Worm (Caenorhabditis elegans): ENCODE data around the gene F40G12.9.
"Not testable (repeated sequence)": the region's sequence is repeated elsewhere in the genome, so short reads cannot be mapped to it uniquely, and the experiment has no call there.

Gene F40G12.9

DNA sequence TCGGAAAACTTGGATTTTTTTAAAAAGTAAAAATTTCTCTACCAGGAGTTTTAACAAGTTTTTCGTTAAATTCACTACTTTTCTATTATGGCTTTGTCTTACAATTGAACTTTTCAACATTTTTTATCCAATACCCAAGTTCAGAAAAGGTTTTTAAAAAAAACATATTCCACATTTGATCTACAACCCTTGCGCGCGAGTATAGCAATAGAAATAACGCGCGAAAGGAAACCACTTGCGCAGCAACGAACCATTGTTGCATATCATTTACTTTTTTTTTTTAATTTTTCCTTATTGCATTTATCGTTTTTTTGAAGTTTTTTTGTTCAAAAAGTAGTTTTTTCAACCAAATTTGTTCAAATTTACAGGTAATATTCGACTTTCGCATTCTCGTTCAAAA lies 3.3 kb downstream of the F40G12.9 start, which contains the start of gene F40G12.11:
Gene F40G12.11, plus strand, starts transcription at position 369 of the 400 bp plus-strand sequence.
- TF ChIP-seq ref-1 (GFP tag; conservative IDR thresholded peaks at IDR 0.05): no peak
- TF ChIP-seq flt-1 (GFP tag; IDR thresholded peaks at IDR 0.05): no peak
- no peak for TF ChIP-seq tab-1 (GFP tag; IDR thresholded peaks at IDR 0.05)
- TF ChIP-seq cog-1 (tag; optimal IDR thresholded peaks at IDR 0.05): no peak
- no peak for TF ChIP-seq klf-2 (GFP tag; conservative IDR thresholded peaks at IDR 0.05)
- no peak for TF ChIP-seq ztf-29 (GFP tag; IDR thresholded peaks at IDR 0.05)
- TF ChIP-seq ztf-23 (GFP tag; IDR thresholded peaks at IDR 0.05): no peak
- no peak for TF ChIP-seq med-1 (GFP tag; optimal IDR thresholded peaks at IDR 0.05; ENCODE audit: insufficient read depth)
- TF ChIP-seq T22C8.4 (GFP tag; IDR thresholded peaks at IDR 0.05): no peak

DNA sequence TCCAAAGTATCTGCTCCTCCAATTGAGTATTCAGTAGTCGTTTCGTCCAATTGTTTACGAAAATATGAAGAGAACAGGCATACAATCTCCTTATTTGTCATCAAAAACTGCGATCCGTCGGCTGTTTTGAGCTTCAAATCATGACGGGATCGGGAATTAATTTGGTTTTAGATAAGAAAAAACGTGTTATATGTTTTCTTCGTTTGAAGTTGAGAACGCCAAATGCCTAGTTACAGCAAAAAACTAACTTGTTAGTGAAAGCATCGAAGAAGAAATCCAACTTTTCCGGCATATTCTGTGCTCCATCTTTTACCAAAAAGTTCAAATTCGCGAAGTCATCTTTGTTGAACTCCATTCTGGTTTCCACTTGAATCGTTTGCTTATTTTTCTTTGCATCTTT lies 6.9 kb downstream of the F40G12.9 start, which contains the start of gene F14D7.1:
Gene F14D7.1, minus strand, starts transcription at position 101 of the 400 bp plus-strand sequence.
- TF ChIP-seq klf-2 (GFP tag; conservative IDR thresholded peaks at IDR 0.05): no peak
- TF ChIP-seq cog-1 (tag; optimal IDR thresholded peaks at IDR 0.05): no peak
- TF ChIP-seq ref-1 (GFP tag; conservative IDR thresholded peaks at IDR 0.05): no peak
- no peak for TF ChIP-seq T22C8.4 (GFP tag; IDR thresholded peaks at IDR 0.05)
- TF ChIP-seq tab-1 (GFP tag; IDR thresholded peaks at IDR 0.05): no peak
- no peak for TF ChIP-seq ztf-23 (GFP tag; IDR thresholded peaks at IDR 0.05)
- TF ChIP-seq ztf-29 (GFP tag; IDR thresholded peaks at IDR 0.05): no peak
- TF ChIP-seq flt-1 (GFP tag; IDR thresholded peaks at IDR 0.05): no peak
- no peak for TF ChIP-seq med-1 (GFP tag; optimal IDR thresholded peaks at IDR 0.05; ENCODE audit: insufficient read depth)

DNA sequence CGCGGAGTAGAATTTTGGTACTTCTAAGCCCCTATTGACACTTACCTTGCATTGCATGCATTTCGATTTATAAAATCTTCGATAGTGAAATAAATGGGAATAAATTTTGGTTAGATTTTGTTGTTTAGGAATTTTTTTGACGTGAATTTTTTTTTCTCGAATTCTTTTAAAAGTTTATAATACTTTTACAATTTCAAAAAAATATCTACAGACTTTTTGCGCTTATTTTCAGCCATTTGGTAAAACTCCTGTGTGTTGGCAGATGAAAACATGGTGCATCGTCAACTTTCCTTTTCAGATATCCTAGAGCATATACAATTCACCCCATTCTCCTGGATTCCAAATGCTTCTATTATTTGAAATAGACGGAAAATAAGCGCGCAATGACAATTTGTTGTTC lies 8.2 kb downstream of the F40G12.9 start, which contains the start of gene F14D7.18:
Gene F14D7.18, minus strand, starts transcription at position 101 of the 400 bp plus-strand sequence.
- TF ChIP-seq ref-1 (GFP tag; conservative IDR thresholded peaks at IDR 0.05): no peak
- no peak for TF ChIP-seq ztf-23 (GFP tag; IDR thresholded peaks at IDR 0.05)
- TF ChIP-seq med-1 (GFP tag; optimal IDR thresholded peaks at IDR 0.05; ENCODE audit: insufficient read depth): no peak
- no peak for TF ChIP-seq tab-1 (GFP tag; IDR thresholded peaks at IDR 0.05)

DNA sequence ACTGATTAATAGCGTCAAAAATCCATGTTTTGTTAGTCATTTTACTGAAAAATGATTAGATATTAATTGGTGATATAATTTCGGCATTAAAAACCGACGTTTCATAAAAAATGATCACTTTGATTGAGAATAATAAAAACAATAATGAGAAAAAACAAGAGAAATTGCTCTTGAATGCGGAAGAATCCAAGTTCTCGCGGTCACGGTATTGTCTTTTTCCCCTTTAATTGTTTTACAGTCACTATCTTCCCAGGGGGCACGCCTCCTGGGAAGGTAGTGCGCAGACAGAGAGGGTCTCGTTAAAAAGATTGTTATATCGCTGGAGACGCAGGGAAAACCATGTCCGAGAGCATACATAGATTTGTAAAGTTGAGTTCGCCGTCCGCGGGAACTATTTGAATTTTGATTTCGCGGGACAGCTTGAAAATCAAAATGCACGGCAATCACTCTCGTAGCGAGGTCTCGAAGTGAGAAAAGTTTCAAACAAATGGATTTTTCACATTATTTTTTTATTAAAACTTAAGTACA lies 11.3 kb downstream of the F40G12.9 start, which contains the start of gene F14D7.2:
Gene F14D7.2, minus strand, starts transcription at position 51 of the 528 bp plus-strand sequence.
- TF ChIP-seq T22C8.4 (GFP tag; IDR thresholded peaks at IDR 0.05) (no peak), ztf-29 (GFP tag; IDR thresholded peaks at IDR 0.05) (no peak)

DNA sequence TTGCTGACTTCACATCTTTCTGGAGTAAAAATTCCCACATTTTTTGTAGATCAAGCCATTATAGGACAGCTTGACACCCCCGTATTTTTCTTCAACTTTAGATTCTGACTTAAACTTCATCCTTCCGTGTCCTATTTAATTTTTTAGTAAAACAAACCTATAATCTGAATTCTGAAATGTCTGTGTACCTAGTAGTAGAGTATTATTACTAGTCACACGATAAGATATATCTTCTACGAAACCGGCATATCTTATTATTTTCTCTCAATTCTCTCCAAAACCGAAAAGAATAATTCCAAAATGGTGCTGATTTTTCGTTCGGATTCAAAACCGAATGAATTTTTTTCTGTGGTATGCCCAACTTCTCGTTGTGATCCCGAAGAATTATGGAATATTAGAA lies 11.9 kb downstream of the F40G12.9 start, which contains the start of gene F14D7.9:
Gene F14D7.9, plus strand, starts transcription at position 301 of the 400 bp plus-strand sequence.
- TF ChIP-seq klf-2 (GFP tag; conservative IDR thresholded peaks at IDR 0.05) (no peak), tab-1 (GFP tag; IDR thresholded peaks at IDR 0.05) (no peak), cog-1 (tag; optimal IDR thresholded peaks at IDR 0.05) (no peak), T22C8.4 (GFP tag; IDR thresholded peaks at IDR 0.05) (no peak), ztf-29 (GFP tag; IDR thresholded peaks at IDR 0.05) (no peak), med-1 (GFP tag; optimal IDR thresholded peaks at IDR 0.05; ENCODE audit: insufficient read depth) (no peak), flt-1 (GFP tag; IDR thresholded peaks at IDR 0.05) (no peak), ref-1 (GFP tag; conservative IDR thresholded peaks at IDR 0.05) (no peak), ztf-23 (GFP tag; IDR thresholded peaks at IDR 0.05) (no peak)

DNA sequence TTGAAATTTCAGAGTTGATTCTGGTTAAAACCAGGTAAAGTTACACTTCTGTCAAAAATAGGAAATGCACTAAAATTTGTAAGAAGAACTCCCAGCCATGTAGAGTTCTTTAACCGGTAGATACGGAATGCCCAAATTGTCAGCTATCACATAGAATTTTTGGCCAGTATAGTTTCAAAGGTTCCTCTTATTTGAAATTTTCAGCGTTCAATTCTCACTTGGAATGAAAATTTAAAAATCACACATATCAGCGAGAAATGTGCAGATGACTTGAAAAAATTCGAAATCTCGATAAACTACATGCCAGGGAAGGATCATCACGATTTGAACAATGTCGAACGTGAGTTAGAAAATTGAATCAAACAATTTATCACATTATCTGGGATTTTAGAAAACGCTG lies 14.0 kb downstream of the F40G12.9 start, which contains the start of gene F14D7.3:
Gene F14D7.3, plus strand, starts transcription at position 301 of the 400 bp plus-strand sequence.
- TF ChIP-seq tab-1 (GFP tag; IDR thresholded peaks at IDR 0.05): no peak
- TF ChIP-seq ztf-23 (GFP tag; IDR thresholded peaks at IDR 0.05): no peak
- no peak for TF ChIP-seq T22C8.4 (GFP tag; IDR thresholded peaks at IDR 0.05)
- TF ChIP-seq ztf-29 (GFP tag; IDR thresholded peaks at IDR 0.05): no peak
- TF ChIP-seq cog-1 (tag; optimal IDR thresholded peaks at IDR 0.05): no peak
- no peak for TF ChIP-seq klf-2 (GFP tag; conservative IDR thresholded peaks at IDR 0.05)
- TF ChIP-seq flt-1 (GFP tag; IDR thresholded peaks at IDR 0.05): no peak
- TF ChIP-seq ref-1 (GFP tag; conservative IDR thresholded peaks at IDR 0.05): no peak
- no peak for TF ChIP-seq med-1 (GFP tag; optimal IDR thresholded peaks at IDR 0.05; ENCODE audit: insufficient read depth)

DNA sequence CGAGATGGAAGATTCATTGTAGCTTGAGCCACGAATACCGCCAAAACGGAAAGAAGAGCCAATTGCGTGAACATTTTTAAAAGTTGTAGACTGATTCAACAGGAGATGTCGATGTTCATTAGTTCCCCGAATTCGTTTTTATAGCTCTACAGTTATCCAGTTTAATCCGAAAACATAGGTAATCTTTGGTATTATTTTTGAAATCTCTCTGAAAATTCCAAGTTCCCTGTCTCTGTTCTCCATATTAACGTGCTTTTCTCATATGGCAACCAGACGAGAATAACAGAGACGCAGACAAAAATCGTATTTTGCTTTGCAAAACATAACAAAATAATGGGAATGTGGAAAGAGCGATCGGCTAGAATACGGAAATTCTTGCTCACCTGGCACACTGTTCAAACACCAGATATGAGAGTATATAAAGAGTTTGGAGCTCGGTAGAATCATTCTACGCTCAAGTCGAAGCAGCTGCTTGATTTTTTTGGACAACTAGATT lies 17.2 kb downstream of the F40G12.9 start, which contains the start of the genes spig-3 and F14D7.12:
Gene spig-3, minus strand, starts transcription at position 101 of the 496 bp plus-strand sequence.
Gene F14D7.12, plus strand, starts transcription at position 446 of the 496 bp plus-strand sequence.
- no peak for TF ChIP-seq ztf-23 (GFP tag; IDR thresholded peaks at IDR 0.05)

DNA sequence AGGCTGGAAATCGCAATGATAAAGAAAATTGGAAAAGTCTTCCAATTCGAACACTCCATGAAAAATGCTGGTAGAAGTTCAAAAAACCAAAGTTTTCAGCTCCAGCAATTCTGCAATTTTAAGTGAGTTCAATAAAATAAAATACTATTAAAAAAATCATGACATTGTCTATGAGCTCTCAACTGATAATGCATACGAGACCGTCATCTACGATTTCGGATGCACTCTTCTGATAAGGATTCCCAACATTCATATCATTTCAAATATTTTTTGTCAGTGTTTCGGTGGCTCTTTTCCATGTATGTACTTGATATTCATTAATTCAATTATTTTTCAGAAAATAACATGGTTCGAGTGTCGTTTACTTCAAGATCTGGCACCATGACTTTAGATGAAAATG lies 18.6 kb downstream of the F40G12.9 start, which contains the start of gene F14D7.6:
Gene F14D7.6, plus strand, starts transcription at position 338 of the 400 bp plus-strand sequence.
- TF ChIP-seq klf-2 (GFP tag; conservative IDR thresholded peaks at IDR 0.05): no peak
- no peak for TF ChIP-seq med-1 (GFP tag; optimal IDR thresholded peaks at IDR 0.05; ENCODE audit: insufficient read depth)
- no peak for TF ChIP-seq T22C8.4 (GFP tag; IDR thresholded peaks at IDR 0.05)
- TF ChIP-seq tab-1 (GFP tag; IDR thresholded peaks at IDR 0.05): no peak
- no peak for TF ChIP-seq ref-1 (GFP tag; conservative IDR thresholded peaks at IDR 0.05)
- no peak for TF ChIP-seq cog-1 (tag; optimal IDR thresholded peaks at IDR 0.05)
- TF ChIP-seq ztf-23 (GFP tag; IDR thresholded peaks at IDR 0.05): no peak
- no peak for TF ChIP-seq flt-1 (GFP tag; IDR thresholded peaks at IDR 0.05)
- no peak for TF ChIP-seq ztf-29 (GFP tag; IDR thresholded peaks at IDR 0.05)

DNA sequence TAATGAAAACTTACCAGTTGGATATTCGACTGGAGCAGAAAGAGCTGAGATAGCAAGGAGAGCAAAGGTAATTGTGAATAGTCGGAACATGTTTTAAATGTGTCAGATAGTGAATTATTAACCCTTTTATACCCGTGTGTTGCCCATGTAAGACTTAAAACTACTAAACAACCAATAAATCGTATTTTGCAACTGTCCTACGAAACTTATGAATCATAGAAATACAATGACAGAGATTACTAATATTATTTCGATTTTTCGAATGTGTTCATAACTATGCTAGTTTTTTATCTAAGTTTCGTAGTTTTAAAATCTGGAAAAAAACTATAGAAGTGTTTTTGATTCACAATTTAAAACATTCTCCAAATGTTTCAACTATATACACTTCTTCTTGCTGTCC lies 24.3 kb downstream of the F40G12.9 start, which contains the start of gene spig-4:
Gene spig-4, minus strand, starts transcription at position 101 of the 400 bp plus-strand sequence.
- TF ChIP-seq tab-1 (GFP tag; IDR thresholded peaks at IDR 0.05); cog-1 (tag; optimal IDR thresholded peaks at IDR 0.05); ref-1 (GFP tag; conservative IDR thresholded peaks at IDR 0.05): not testable (repeated sequence)

DNA sequence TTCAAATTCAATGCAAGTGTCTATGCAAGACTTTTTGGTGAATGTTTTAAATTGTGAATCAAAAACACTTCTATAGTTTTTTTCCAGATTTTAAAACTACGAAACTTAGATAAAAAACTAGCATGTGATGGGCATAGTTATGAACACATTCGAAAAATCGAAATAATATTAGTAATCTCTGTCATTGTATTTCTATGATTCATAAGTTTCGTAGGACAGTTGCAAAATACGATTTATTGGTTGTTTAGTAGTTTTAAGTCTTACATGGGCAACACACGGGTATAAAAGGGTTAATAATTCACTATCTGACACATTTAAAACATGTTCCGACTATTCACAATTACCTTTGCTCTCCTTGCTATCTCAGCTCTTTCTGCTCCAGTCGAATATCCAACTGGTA lies 25.7 kb downstream of the F40G12.9 start, which contains the start of gene spig-5:
Gene spig-5, plus strand, starts transcription at position 301 of the 400 bp plus-strand sequence.
- TF ChIP-seq ztf-29 (GFP tag; IDR thresholded peaks at IDR 0.05); tab-1 (GFP tag; IDR thresholded peaks at IDR 0.05); med-1 (GFP tag; optimal IDR thresholded peaks at IDR 0.05; ENCODE audit: insufficient read depth): not testable (repeated sequence)
